Worm (Caenorhabditis elegans): ENCODE measurements around the gene hsb-1.

DNA sequence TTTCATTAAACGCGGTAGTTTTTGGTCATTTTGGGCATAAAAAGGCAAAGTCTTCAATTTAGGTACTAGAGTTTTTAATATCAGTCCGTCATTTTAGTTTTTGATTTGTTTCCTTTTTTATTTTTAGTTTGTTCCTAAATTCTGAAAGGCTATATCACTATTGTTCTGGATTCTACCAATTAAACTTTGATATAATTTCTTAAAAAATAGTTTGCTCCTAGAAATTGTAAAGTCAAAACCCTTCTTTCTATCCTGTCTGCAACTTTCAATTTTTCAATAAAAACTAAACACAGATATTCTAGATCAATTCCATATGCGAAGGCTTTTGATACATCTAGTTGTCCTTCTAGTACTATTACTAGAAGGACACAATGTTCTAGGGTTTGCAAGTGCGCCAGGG is 6.0 kb upstream of the hsb-1 start, which contains the start of gene K08E7.5:
- TF ChIP-seq ceh-28 (tag; optimal IDR thresholded peaks at IDR 0.05) (no peak), ztf-11 (tag; optimal IDR thresholded peaks at IDR 0.05) (no peak), zfp-2 (tag; optimal IDR thresholded peaks at IDR 0.05) (no peak), T20F7.1 (GFP tag; optimal IDR thresholded peaks at IDR 0.05) (no peak), fkh-10 (GFP tag; optimal IDR thresholded peaks at IDR 0.05) (no peak), egl-27 (tag; optimal IDR thresholded peaks at IDR 0.05) (no peak), unc-39 (tag; optimal IDR thresholded peaks at IDR 0.05) (no peak)

All from whole organism, L4 larva.